Fruit fly (Drosophila melanogaster) whole organism, pupa: ENCODE measurements around the gene CG2983.

Experiments used
- CG12605 ChIP-seq: fragments of 200-800 bp; sonication (Bioruptor generic); IDR thresholded peaks from 2 replicates; pipeline ENCODE4 v1.3.6; 2022; ENCODE audit warnings: missing biosample characterization, missing genetic modification characterization
- CG13204 ChIP-seq: fragments of 200-800 bp; sonication (Bioruptor generic); optimal IDR thresholded peaks from 2 replicates; lab custom pipeline; 2018; ENCODE audit warnings: missing biosample characterization, mild to moderate bottlenecking, missing genetic modification characterization, moderate library complexity
- CG9948 ChIP-seq: fragments of 200-800 bp; sonication (Bioruptor generic); optimal IDR thresholded peaks from 2 replicates; lab custom pipeline; 2018; ENCODE audit warnings: missing biosample characterization, mild to moderate bottlenecking, missing genetic modification characterization, moderate library complexity
- EcR ChIP-seq: fragments of 200-800 bp; sonication (Bioruptor generic); optimal IDR thresholded peaks from 3 replicates; lab custom pipeline; 2019; ENCODE audit warnings: missing biosample characterization, missing genetic modification characterization, mild to moderate bottlenecking, moderate library complexity, missing genetic modification reagents
- Pif1B ChIP-seq: fragments of 200-800 bp; sonication (Bioruptor generic); optimal IDR thresholded peaks from 3 replicates; lab custom pipeline; 2016; ENCODE audit warnings: missing biosample characterization, missing genetic modification characterization
- fd96Ca ChIP-seq: fragments of 200-800 bp; sonication (Bioruptor generic); IDR thresholded peaks from 3 replicates; pipeline ENCODE4 v1.3.6; 2022; ENCODE audit warnings: missing biosample characterization, missing genetic modification characterization
- gl ChIP-seq: fragments of 200-800 bp; sonication (Bioruptor generic); optimal IDR thresholded peaks from 2 replicates; lab custom pipeline; 2018; ENCODE audit warnings: missing biosample characterization, mild to moderate bottlenecking, missing genetic modification characterization

DNA sequence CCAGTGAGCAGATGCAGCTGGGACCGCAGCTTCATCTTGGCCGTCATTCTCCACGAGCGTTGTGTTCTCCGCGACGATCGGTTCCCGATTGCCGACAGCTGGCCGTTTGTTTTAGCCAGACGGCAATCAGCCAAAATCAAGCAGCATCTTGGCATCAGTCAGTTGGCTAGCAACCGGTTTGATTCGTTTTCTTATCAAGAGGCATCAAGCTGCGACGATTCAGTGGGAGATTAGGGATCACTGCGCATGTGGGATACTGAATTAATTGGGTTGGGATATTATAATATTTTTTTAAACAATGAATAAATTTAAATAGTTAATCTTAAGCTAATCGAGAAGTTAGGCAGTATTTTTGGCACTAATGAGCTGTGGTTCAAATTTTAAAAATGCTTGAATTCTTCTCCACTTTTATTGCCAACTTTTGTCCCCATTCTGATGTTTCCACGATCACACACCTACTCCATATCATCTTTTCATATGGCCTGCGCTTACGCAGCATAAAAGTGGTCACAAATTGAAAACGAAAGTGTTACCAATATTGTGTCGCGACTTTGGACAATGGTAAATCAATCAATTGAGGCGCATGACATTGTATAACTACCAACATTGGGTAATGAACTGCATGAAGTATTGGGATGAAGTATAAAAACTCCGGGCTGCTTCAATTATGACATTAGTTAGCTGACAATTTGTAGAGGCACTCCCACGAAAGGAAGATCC, 9.5 kb upstream of the CG2983 start, which contains the start of the genes CG3119 and Cpr23B:
- no peak for TF ChIP-seq gl
- no peak for TF ChIP-seq CG9948 (tag; lab: Kevin White, UChicago)
- no peak for TF ChIP-seq Pif1B (GFP tag; lab: Kevin White, UChicago)
- no peak for TF ChIP-seq CG13204 (GFP tag; lab: Kevin White, UChicago)
- no peak for TF ChIP-seq EcR (GFP tag; lab: Kevin White, UChicago)
- TF ChIP-seq CG12605 (GFP tag; lab: Robert Waterston, UW): no peak
- no peak for TF ChIP-seq fd96Ca (GFP tag; lab: Robert Waterston, UW)
